Fruit fly (Drosophila melanogaster) whole organism, adult: ENCODE data around the gene CG7565.

Experiments used
- CG11617 ChIP-seq: fragments of 200-800 bp; sonication (Bioruptor generic); optimal IDR thresholded peaks from 2 replicates; lab custom pipeline; 2017; ENCODE audit warnings: mild to moderate bottlenecking, missing biosample characterization, missing genetic modification reagents, missing genetic modification characterization
- CG12768 ChIP-seq: fragments of 200-800 bp; sonication (Bioruptor generic); optimal IDR thresholded peaks from 2 replicates; lab custom pipeline; 2017; ENCODE audit warnings: missing biosample characterization, missing genetic modification characterization, mild to moderate bottlenecking, moderate library complexity, missing genetic modification reagents
- CG14711 ChIP-seq: fragments of 200-800 bp; sonication (Bioruptor generic); optimal IDR thresholded peaks from 2 replicates; lab custom pipeline; 2018; ENCODE audit warnings: missing biosample characterization, mild to moderate bottlenecking, missing genetic modification characterization, moderate library complexity
- CG1620 ChIP-seq: fragments of 200-800 bp; sonication (Bioruptor generic); optimal IDR thresholded peaks from 2 replicates; lab custom pipeline; 2016; ENCODE audit warnings: missing biosample characterization, missing genetic modification characterization
- CG33017 ChIP-seq: fragments of 200-800 bp; sonication (Bioruptor generic); optimal IDR thresholded peaks from 2 replicates; lab custom pipeline; 2018; ENCODE audit warnings: missing biosample characterization, mild to moderate bottlenecking, missing genetic modification characterization, moderate library complexity
- CG5204 ChIP-seq: fragments of 200-800 bp; sonication (Bioruptor generic); optimal IDR thresholded peaks from 2 replicates; lab custom pipeline; 2016; ENCODE audit warnings: missing biosample characterization, missing genetic modification characterization
- CG7045 ChIP-seq: fragments of 200-800 bp; sonication (Bioruptor generic); optimal IDR thresholded peaks from 2 replicates; lab custom pipeline; 2017; ENCODE audit warnings: missing biosample characterization, mild to moderate bottlenecking, missing genetic modification characterization
- CG7101 ChIP-seq: fragments of 200-800 bp; sonication (Bioruptor generic); optimal IDR thresholded peaks from 2 replicates; lab custom pipeline; 2018; ENCODE audit warnings: missing biosample characterization, mild to moderate bottlenecking, missing genetic modification characterization, moderate library complexity
- Clk ChIP-seq: fragments of 200-800 bp; sonication (Bioruptor generic); optimal IDR thresholded peaks from 2 replicates; lab custom pipeline; 2017; ENCODE audit warnings: missing biosample characterization, missing genetic modification characterization
- Crg-1 ChIP-seq: fragments of 200-800 bp; sonication (Bioruptor generic); optimal IDR thresholded peaks from 2 replicates; lab custom pipeline; 2016; ENCODE audit warnings: missing biosample characterization, missing genetic modification characterization
- Hr96 ChIP-seq: fragments of 200-800 bp; sonication (Bioruptor generic); optimal IDR thresholded peaks from 2 replicates; lab custom pipeline; 2016; ENCODE audit warnings: missing biosample characterization, missing genetic modification characterization
- Mnt ChIP-seq: fragments of 200-800 bp; sonication (Bioruptor generic); optimal IDR thresholded peaks from 2 replicates; lab custom pipeline; 2016; ENCODE audit warnings: missing biosample characterization, mild to moderate bottlenecking, missing genetic modification characterization
- bab1 ChIP-seq: fragments of 200-800 bp; sonication (Bioruptor generic); optimal IDR thresholded peaks from 3 replicates; lab custom pipeline; 2019; ENCODE audit warnings: missing biosample characterization, mild to moderate bottlenecking, missing genetic modification characterization, moderate library complexity
- cic ChIP-seq: fragments of 200-800 bp; sonication (Bioruptor generic); optimal IDR thresholded peaks from 2 replicates; lab custom pipeline; 2017; ENCODE audit warnings: missing biosample characterization, mild to moderate bottlenecking, missing genetic modification characterization, moderate library complexity
- cnc ChIP-seq, 2 experiments: fragments of >200 bp; optimal IDR thresholded peaks; 2 replicates each; lab custom pipeline; 2017
- kay ChIP-seq: fragments of 200-800 bp; sonication (Bioruptor generic); peaks from one replicate; lab custom pipeline; 2016; ENCODE audit warnings: missing biosample characterization, missing genetic modification characterization, borderline replicate concordance
- ovo ChIP-seq: fragments of 200-800 bp; sonication (Bioruptor generic); optimal IDR thresholded peaks from 2 replicates; lab custom pipeline; 2016; ENCODE audit warnings: missing biosample characterization, missing genetic modification characterization
- pad ChIP-seq: fragments of 200-800 bp; sonication (Bioruptor generic); optimal IDR thresholded peaks from 3 replicates; lab custom pipeline; 2017; ENCODE audit warnings: missing biosample characterization, missing genetic modification characterization, mild to moderate bottlenecking, moderate library complexity, missing genetic modification reagents
- tj ChIP-seq: fragments of 200-800 bp; sonication (Bioruptor generic); optimal IDR thresholded peaks from 3 replicates; lab custom pipeline; 2017; ENCODE audit warnings: missing biosample characterization, mild to moderate bottlenecking, missing genetic modification characterization, moderate library complexity
- toe ChIP-seq: fragments of 200-800 bp; sonication (Bioruptor generic); optimal IDR thresholded peaks from 2 replicates; lab custom pipeline; 2016; ENCODE audit warnings: missing biosample characterization, missing genetic modification characterization

The CG7565 gene

DNA sequence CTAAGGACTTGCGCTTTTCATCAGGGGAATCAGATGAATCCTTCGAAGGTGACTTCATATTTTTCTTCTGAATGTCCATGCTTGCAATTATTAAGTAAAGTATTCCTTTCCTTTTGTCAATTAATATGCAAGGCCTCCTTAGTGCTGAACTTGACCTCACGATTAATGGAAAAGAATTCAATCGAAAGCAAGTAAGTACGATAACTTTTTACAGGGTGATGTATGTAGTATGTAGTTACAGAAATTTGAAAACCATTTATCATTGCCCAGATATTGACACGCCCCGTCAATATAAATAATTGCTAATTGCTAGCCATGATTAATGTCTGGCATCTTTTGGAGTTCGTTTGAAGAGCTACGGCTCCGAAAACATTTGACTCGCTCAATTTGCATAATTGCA, 21.7 kb downstream of the CG7565 start, which contains the start of gene CG42591:
TSS of gene CG42591 (minus strand) at position 101 of the 400 bp plus-strand sequence.
- TF ChIP-seq CG33017 (no peak), kay (GFP tag; lab: Kevin White, UChicago) (no peak), bab1 (GFP tag; lab: Kevin White, UChicago) (no peak), CG7101 (tag; lab: Kevin White, UChicago) (no peak), CG14711 (tag; lab: Kevin White, UChicago) (no peak), CG1620 (no peak), toe (no peak), pad (no peak), cic (no peak), Hr96 (GFP tag; lab: Kevin White, UChicago) (no peak), Clk (no peak), CG7045 (GFP tag; lab: Kevin White, UChicago) (no peak), CG12768 (no peak), Crg-1 (GFP tag; lab: Kevin White, UChicago) (no peak), tj (GFP tag; lab: Kevin White, UChicago) (no peak), CG11617 (no peak), CG5204 (GFP tag; lab: Kevin White, UChicago) (no peak), ovo (no peak), cnc (optimal IDR thresholded peaks at IDR 0.05; lab: Kevin White, UChicago) (no peak), Mnt (no peak)

dm6 chr3L:8069167-8069566, 22.4 kb downstream of the CG7565 start, which contains the start of gene CG42590:
Gene CG42590, minus strand, starts transcription at chr3L:8069267.
- no peak for TF ChIP-seq CG7045 (GFP tag; lab: Kevin White, UChicago)
- TF ChIP-seq cic: no peak
- TF ChIP-seq tj (GFP tag; lab: Kevin White, UChicago): no peak
- TF ChIP-seq CG7101 (tag; lab: Kevin White, UChicago): no peak
- no peak for TF ChIP-seq CG11617
- TF ChIP-seq cnc (optimal IDR thresholded peaks at IDR 0.05; lab: Kevin White, UChicago): no peak
- TF ChIP-seq CG14711 (tag; lab: Kevin White, UChicago): no peak
- TF ChIP-seq toe: no peak
- no peak for TF ChIP-seq pad
- no peak for TF ChIP-seq CG1620
- TF ChIP-seq CG33017: no peak
- no peak for TF ChIP-seq Clk
- TF ChIP-seq ovo: no peak
- TF ChIP-seq kay (GFP tag; lab: Kevin White, UChicago): no peak
- no peak for TF ChIP-seq Crg-1 (GFP tag; lab: Kevin White, UChicago)
- TF ChIP-seq Hr96 (GFP tag; lab: Kevin White, UChicago): no peak
- no peak for TF ChIP-seq CG5204 (GFP tag; lab: Kevin White, UChicago)
- no peak for TF ChIP-seq CG12768

DNA sequence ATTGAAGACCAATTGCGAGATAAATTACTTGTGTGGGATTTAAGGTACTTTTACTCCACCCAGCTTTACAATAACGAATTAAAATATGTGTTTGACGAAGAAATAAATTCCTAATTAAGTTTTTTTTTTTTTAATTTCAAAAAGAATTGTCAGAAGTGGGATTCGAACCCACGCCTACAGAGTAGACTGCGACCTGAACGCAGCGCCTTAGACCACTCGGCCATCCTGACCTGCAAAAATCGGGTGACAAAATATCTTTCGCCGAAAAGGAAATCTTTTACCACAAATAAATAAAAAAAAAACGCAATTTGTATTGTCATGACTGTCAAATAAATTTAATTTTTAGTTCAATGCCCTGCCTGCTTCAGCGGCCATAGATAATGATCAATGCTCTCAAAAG, 23.5 kb downstream of the CG7565 start:
- TF ChIP-seq CG11617 (no peak), toe (no peak), Hr96 (GFP tag; lab: Kevin White, UChicago) (no peak), CG33017 (no peak), CG7045 (GFP tag; lab: Kevin White, UChicago) (no peak), Crg-1 (GFP tag; lab: Kevin White, UChicago) (no peak), CG5204 (GFP tag; lab: Kevin White, UChicago) (no peak), pad (no peak), CG1620 (no peak), cic (no peak), CG7101 (tag; lab: Kevin White, UChicago) (no peak), bab1 (GFP tag; lab: Kevin White, UChicago) (no peak), Mnt (no peak), CG14711 (tag; lab: Kevin White, UChicago) (no peak), ovo (no peak), cnc (optimal IDR thresholded peaks at IDR 0.05; lab: Kevin White, UChicago) (no peak), Clk (no peak), CG12768 (no peak), tj (GFP tag; lab: Kevin White, UChicago) (no peak)

- TF ChIP-seq toe (no peak), cic (no peak), CG12768 (peak; percentile 26), CG5204 (GFP tag; lab: Kevin White, UChicago) (no peak), CG33017 (no peak), cnc (optimal IDR thresholded peaks at IDR 0.05; lab: Kevin White, UChicago) (no peak), CG1620 (no peak), tj (GFP tag; lab: Kevin White, UChicago) (peak; percentile 91), pad (no peak)
Measured at dm6 chr3L:8067491-8067890, 24.1 kb downstream of the CG7565 start.

- TF ChIP-seq CG1620 (no peak), CG12768 (peak; percentile 19), tj (GFP tag; lab: Kevin White, UChicago) (peak; percentile 81), CG5204 (GFP tag; lab: Kevin White, UChicago) (no peak), CG11617 (no peak), cic (peak; percentile 48), Mnt (no peak), Crg-1 (GFP tag; lab: Kevin White, UChicago) (no peak), Hr96 (GFP tag; lab: Kevin White, UChicago) (no peak), pad (no peak), toe (no peak), CG14711 (tag; lab: Kevin White, UChicago) (no peak), ovo (no peak), cnc (optimal IDR thresholded peaks at IDR 0.05; lab: Kevin White, UChicago) (no peak), Clk (no peak), CG7101 (tag; lab: Kevin White, UChicago) (no peak), kay (GFP tag; lab: Kevin White, UChicago) (peak; percentile 40), CG7045 (GFP tag; lab: Kevin White, UChicago) (no peak), bab1 (GFP tag; lab: Kevin White, UChicago) (peak; percentile 16), CG33017 (no peak)
Measured at dm6 chr3L:8065575-8066410, 25.8 kb downstream of the CG7565 start.
